Worm (Caenorhabditis elegans) whole organism, L4/young adult: ENCODE results near the gene srj-6.

ENCODE experiments used
- W03F9.2 ChIP-seq: fragments of 150-350 bp; optimal IDR thresholded peaks from 2 replicates; lab custom pipeline; 2014; ENCODE audit warnings: missing biosample characterization, missing genetic modification characterization
- dao-5 ChIP-seq: sonication (generic microtip); optimal IDR thresholded peaks from 2 replicates; lab custom pipeline; 2016; ENCODE audit warnings: missing genotype, missing genetic modification characterization, moderate library complexity, missing compliant biosample characterization
- him-1 ChIP-seq: sonication (generic microtip); optimal IDR thresholded peaks from 2 replicates; lab custom pipeline; 2016; ENCODE audit warnings: missing genotype, missing genetic modification reagents, missing genetic modification characterization, missing compliant biosample characterization

srj-6 gene

ce11 chrV:636281-636680 lies 18.0 kb downstream of the srj-6 start, which contains the start of gene pals-31:
Gene pals-31, plus strand, starts transcription at chrV:636581.
- no peak for TF ChIP-seq dao-5 (tag; lab: Kevin White, UChicago)
- no peak for TF ChIP-seq him-1 (tag; lab: Kevin White, UChicago)
- no peak for TF ChIP-seq W03F9.2 (tag; lab: Kevin White, UChicago)

- TF ChIP-seq W03F9.2 (tag; lab: Kevin White, UChicago) (no peak), dao-5 (tag; lab: Kevin White, UChicago) (no peak)
Measured at ce11 chrV:635630-636029, 18.7 kb downstream of the srj-6 start.

ce11 chrV:634855-635254 lies 19.4 kb downstream of the srj-6 start, which contains the start of gene F48G7.10:
Gene F48G7.10, minus strand, starts transcription at chrV:634955.
- TF ChIP-seq W03F9.2 (tag; lab: Kevin White, UChicago) (no peak), dao-5 (tag; lab: Kevin White, UChicago) (no peak), him-1 (tag; lab: Kevin White, UChicago) (no peak)

- no peak for TF ChIP-seq W03F9.2 (tag; lab: Kevin White, UChicago)
- TF ChIP-seq him-1 (tag; lab: Kevin White, UChicago): no peak
- TF ChIP-seq dao-5 (tag; lab: Kevin White, UChicago): no peak
Measured at ce11 chrV:631832-632231, 22.5 kb downstream of the srj-6 start.

- TF ChIP-seq him-1 (tag; lab: Kevin White, UChicago) (no peak), W03F9.2 (tag; lab: Kevin White, UChicago) (no peak), dao-5 (tag; lab: Kevin White, UChicago) (no peak)
Measured at ce11 chrV:628527-628926, 25.8 kb downstream of the srj-6 start, which contains the start of gene F48G7.9. Gene F48G7.9, minus strand, starts transcription at chrV:628627.

- TF ChIP-seq him-1 (tag; lab: Kevin White, UChicago): no peak
- TF ChIP-seq W03F9.2 (tag; lab: Kevin White, UChicago): no peak
- TF ChIP-seq dao-5 (tag; lab: Kevin White, UChicago): no peak
Measured at ce11 chrV:627585-627984, 26.7 kb downstream of the srj-6 start, which contains the start of gene F48G7.8. Gene F48G7.8, minus strand, starts transcription at chrV:627685.

- TF ChIP-seq dao-5 (tag; lab: Kevin White, UChicago) (no peak), him-1 (tag; lab: Kevin White, UChicago) (no peak), W03F9.2 (tag; lab: Kevin White, UChicago) (no peak)
Measured at ce11 chrV:626321-626720, 28.0 kb downstream of the srj-6 start, which contains the start of gene F48G7.7. Gene F48G7.7, minus strand, starts transcription at chrV:626421.

- TF ChIP-seq W03F9.2 (tag; lab: Kevin White, UChicago): no peak
Measured at ce11 chrV:624922-625321, 29.4 kb downstream of the srj-6 start, which contains the start of gene srt-17. Gene srt-17, minus strand, starts transcription at chrV:625022.

ce11 chrV:622902-623301 lies 31.4 kb downstream of the srj-6 start, which contains the start of gene F48G7.5:
Gene F48G7.5, minus strand, starts transcription at chrV:622935.
- TF ChIP-seq W03F9.2 (tag; lab: Kevin White, UChicago) (no peak), dao-5 (tag; lab: Kevin White, UChicago) (no peak)

- TF ChIP-seq him-1 (tag; lab: Kevin White, UChicago): no peak
- TF ChIP-seq W03F9.2 (tag; lab: Kevin White, UChicago): no peak
- TF ChIP-seq dao-5 (tag; lab: Kevin White, UChicago): no peak
Measured at ce11 chrV:620987-621386, 33.3 kb downstream of the srj-6 start.

- TF ChIP-seq him-1 (tag; lab: Kevin White, UChicago) (no peak), W03F9.2 (tag; lab: Kevin White, UChicago) (peak; percentile 36), dao-5 (tag; lab: Kevin White, UChicago) (no peak)
Measured at ce11 chrV:619054-619453, 35.2 kb downstream of the srj-6 start, which contains the start of gene F48G7.4. Gene F48G7.4, plus strand, starts transcription at chrV:619453.

- TF ChIP-seq him-1 (tag; lab: Kevin White, UChicago): no peak
Measured at ce11 chrV:617917-618316, 36.4 kb downstream of the srj-6 start.

- TF ChIP-seq him-1 (tag; lab: Kevin White, UChicago): no peak
- TF ChIP-seq dao-5 (tag; lab: Kevin White, UChicago): no peak
- no peak for TF ChIP-seq W03F9.2 (tag; lab: Kevin White, UChicago)
Measured at ce11 chrV:615275-615674, 39.0 kb downstream of the srj-6 start, which contains the start of gene F48G7.13. Gene F48G7.13, plus strand, starts transcription at chrV:615575.

ce11 chrV:610217-610616 lies 44.1 kb downstream of the srj-6 start, which contains the start of gene nhr-90:
Gene nhr-90, plus strand, starts transcription at chrV:610512.
- TF ChIP-seq dao-5 (tag; lab: Kevin White, UChicago) (no peak), him-1 (tag; lab: Kevin White, UChicago) (no peak), W03F9.2 (tag; lab: Kevin White, UChicago) (no peak)
